Worm (Caenorhabditis elegans) whole organism, late embryonic: ENCODE measurements around the gene C13F10.6.

Source experiments
- ama-1 ChIP-seq: fragments of 150-350 bp; optimal IDR thresholded peaks from 2 replicates; lab custom pipeline; 2014
- fkh-10 ChIP-seq: fragments of 150-350 bp; optimal IDR thresholded peaks from 2 replicates; lab custom pipeline; 2014; ENCODE audit warnings: missing biosample characterization, missing genetic modification reagents, missing genetic modification characterization
- hlh-8 ChIP-seq: sonication (generic microtip); optimal IDR thresholded peaks from 2 replicates; lab custom pipeline; 2016; ENCODE audit warnings: missing genotype, missing genetic modification characterization, missing compliant biosample characterization
- lin-11 ChIP-seq: fragments of 200-800 bp; sonication (Bioruptor generic); optimal IDR thresholded peaks from 2 replicates; lab custom pipeline; 2018; ENCODE audit warnings: mild to moderate bottlenecking, missing genetic modification characterization, missing compliant biosample characterization
- nfya-1 ChIP-seq: sonication (generic microtip); optimal IDR thresholded peaks from 2 replicates; lab custom pipeline; 2017; ENCODE audit warnings: missing genetic modification characterization, mild to moderate bottlenecking, missing compliant biosample characterization, antibody characterized with exemption, moderate library complexity
- npax-4 ChIP-seq: sonication (generic microtip); optimal IDR thresholded peaks from 2 replicates; lab custom pipeline; 2016; ENCODE audit warnings: missing genetic modification characterization, missing compliant biosample characterization
- sox-4 ChIP-seq: sonication (generic microtip); optimal IDR thresholded peaks from 2 replicates; lab custom pipeline; 2017; ENCODE audit warnings: mild to moderate bottlenecking, missing genetic modification characterization, inconsistent platforms, missing compliant biosample characterization

ce11 chrV:7224947-7225346, 4.1 kb upstream of the C13F10.6 start, which contains the start of gene fkb-3:
- TF ChIP-seq nfya-1: no peak
- no peak for TF ChIP-seq hlh-8 (tag; lab: Kevin White, UChicago)
- TF ChIP-seq fkh-10 (GFP tag; lab: Kevin White, UChicago): no peak
- TF ChIP-seq ama-1: no peak
- TF ChIP-seq npax-4: no peak
- no peak for TF ChIP-seq sox-4 (tag; lab: Kevin White, UChicago)
- TF ChIP-seq lin-11 (tag; lab: Kevin White, UChicago): no peak
